Worm (Caenorhabditis elegans) whole organism, L4 larva: ENCODE results near the gene F40G9.17.

Experiments
- D1046.2 ChIP-seq: fragments of 200-800 bp; sonication (Bioruptor generic); IDR thresholded peaks from 2 replicates; pipeline ENCODE4 v1.3.6; 2022; ENCODE audit warnings: missing genetic modification characterization, missing compliant biosample characterization
- F10B5.3 ChIP-seq: sonication (generic microtip); optimal IDR thresholded peaks from 2 replicates; lab custom pipeline; 2016; ENCODE audit warnings: mild to moderate bottlenecking, missing genetic modification characterization, missing compliant biosample characterization
- F26F4.8 ChIP-seq: fragments of 200-800 bp; sonication (Bioruptor generic); conservative IDR thresholded peaks from 2 replicates; pipeline ENCODE4 v1.3.6; 2022; ENCODE audit warnings: missing genetic modification characterization, missing compliant biosample characterization
- F37D6.2 ChIP-seq: sonication (generic microtip); optimal IDR thresholded peaks from 2 replicates; lab custom pipeline; 2016; ENCODE audit warnings: mild to moderate bottlenecking, missing genetic modification characterization, missing compliant biosample characterization
- T20F7.1 ChIP-seq: fragments of 200-800 bp; sonication (Bioruptor generic); optimal IDR thresholded peaks from 2 replicates; lab custom pipeline; 2018; ENCODE audit warnings: mild to moderate bottlenecking, missing genetic modification characterization, missing compliant biosample characterization
- Y48G9A.11 ChIP-seq: fragments of 200-800 bp; sonication (Bioruptor generic); IDR thresholded peaks from 2 replicates; pipeline ENCODE4 v1.3.6; 2022; ENCODE audit warnings: missing genetic modification reagents, missing genetic modification characterization, missing compliant biosample characterization
- ZK337.2 ChIP-seq: fragments of 200-800 bp; sonication (Bioruptor generic); IDR thresholded peaks from 2 replicates; pipeline ENCODE4 v1.3.6; 2022; ENCODE audit warnings: missing genetic modification reagents, missing genetic modification characterization, missing compliant biosample characterization
- aly-2 ChIP-seq: sonication (generic microtip); optimal IDR thresholded peaks from 2 replicates; lab custom pipeline; 2018; ENCODE audit warnings: missing biosample characterization, missing genetic modification characterization
- arid-1 ChIP-seq: fragments of 200-800 bp; sonication (Bioruptor generic); conservative IDR thresholded peaks from 2 replicates; pipeline ENCODE4 v1.3.6; 2022; ENCODE audit warnings: missing genetic modification reagents, missing genetic modification characterization, missing compliant biosample characterization
- attf-4 ChIP-seq: sonication (generic microtip); optimal IDR thresholded peaks from 3 replicates; lab custom pipeline; 2017; ENCODE audit warnings: missing biosample characterization, missing genetic modification characterization
- ceh-20 ChIP-seq: fragments of 200-800 bp; sonication (Bioruptor generic); IDR thresholded peaks from 2 replicates; pipeline ENCODE4 v1.3.6; 2022; ENCODE audit warnings: missing genetic modification reagents, missing genetic modification characterization, missing compliant biosample characterization
- ceh-28 ChIP-seq: fragments of 150-350 bp; optimal IDR thresholded peaks from 2 replicates; lab custom pipeline; 2014; ENCODE audit warnings: missing biosample characterization, missing genetic modification reagents, missing genetic modification characterization
- ceh-32 ChIP-seq: sonication (generic microtip); optimal IDR thresholded peaks from 2 replicates; lab custom pipeline; 2016; ENCODE audit warnings: mild to moderate bottlenecking, missing genetic modification characterization, missing compliant biosample characterization; ENCODE audit not compliant: poor library complexity
- ceh-44 ChIP-seq: fragments of 200-800 bp; sonication (Bioruptor generic); IDR thresholded peaks from 2 replicates; pipeline ENCODE4 v1.3.6; 2022; ENCODE audit warnings: missing genetic modification reagents, missing genetic modification characterization, missing compliant biosample characterization
- ceh-82 ChIP-seq: sonication (generic microtip); optimal IDR thresholded peaks from 2 replicates; lab custom pipeline; 2017; ENCODE audit warnings: missing biosample characterization, missing genetic modification characterization
- ces-1 ChIP-seq: fragments of 150-350 bp; sonication (generic microtip); optimal IDR thresholded peaks from 4 replicates; lab custom pipeline; 2014; ENCODE audit warnings: missing biosample characterization, missing genetic modification reagents, missing genetic modification characterization
- daf-16 ChIP-seq, 3 experiments: sonication (generic microtip); optimal IDR thresholded peaks; 2 replicates each; lab custom pipeline; 2016 to 2017; ENCODE audit warnings: missing genetic modification characterization in 3 of 3, missing genetic modification reagents in 3 of 3, mild to moderate bottlenecking in 2 of 3, missing compliant biosample characterization in 2 of 3, missing biosample characterization in 1 of 3, moderate library complexity in 1 of 3
- dmd-6 ChIP-seq: fragments of 200-800 bp; sonication (Bioruptor generic); IDR thresholded peaks from 2 replicates; pipeline ENCODE4 v1.3.6; 2022; ENCODE audit warnings: missing genetic modification reagents, missing genetic modification characterization, missing compliant biosample characterization
- dve-1 ChIP-seq: sonication (generic microtip); optimal IDR thresholded peaks from 2 replicates; lab custom pipeline; 2017; ENCODE audit warnings: antibody characterized with exemption, mild to moderate bottlenecking, missing genetic modification characterization, missing compliant biosample characterization; ENCODE audit not compliant: insufficient read depth
- egl-27 ChIP-seq: sonication (generic microtip); optimal IDR thresholded peaks from 3 replicates; lab custom pipeline; 2017; ENCODE audit warnings: missing biosample characterization, missing genetic modification reagents, missing genetic modification characterization
- fos-1 ChIP-seq: fragments of 150-350 bp; optimal IDR thresholded peaks from 2 replicates; lab custom pipeline; 2014; ENCODE audit warnings: missing biosample characterization, missing genetic modification characterization
- gei-8 ChIP-seq: fragments of 200-800 bp; sonication (Bioruptor generic); optimal IDR thresholded peaks from 2 replicates; lab custom pipeline; 2018; ENCODE audit warnings: mild to moderate bottlenecking, missing genetic modification characterization, missing compliant biosample characterization
- hlh-11 ChIP-seq: fragments of 200-800 bp; sonication (Bioruptor generic); optimal IDR thresholded peaks from 2 replicates; lab custom pipeline; 2018; ENCODE audit warnings: mild to moderate bottlenecking, missing genetic modification characterization, missing compliant biosample characterization
- hlh-30 ChIP-seq: sonication (generic microtip); optimal IDR thresholded peaks from 2 replicates; lab custom pipeline; 2017; ENCODE audit warnings: antibody characterized with exemption, mild to moderate bottlenecking, missing genetic modification characterization, missing compliant biosample characterization; ENCODE audit not compliant: insufficient read depth
- hmg-1.1 ChIP-seq: fragments of 200-800 bp; sonication (Bioruptor generic); IDR thresholded peaks from 2 replicates; pipeline ENCODE4 v1.3.6; 2022; ENCODE audit warnings: missing genetic modification reagents, missing genetic modification characterization, missing compliant biosample characterization
- lin-13 ChIP-seq: fragments of 150-350 bp; optimal IDR thresholded peaks from 2 replicates; lab custom pipeline; 2014; ENCODE audit warnings: missing biosample characterization, missing genetic modification reagents, missing genetic modification characterization
- lin-38 ChIP-seq: fragments of 200-800 bp; sonication (Bioruptor generic); IDR thresholded peaks from 2 replicates; pipeline ENCODE4 v1.3.6; 2022; ENCODE audit warnings: missing genetic modification reagents, missing genetic modification characterization, missing compliant biosample characterization
- madf-9 ChIP-seq: fragments of 200-800 bp; sonication (Bioruptor generic); conservative IDR thresholded peaks from 2 replicates; pipeline ENCODE4 v1.3.6; 2022; ENCODE audit warnings: missing genetic modification reagents, missing genetic modification characterization, missing compliant biosample characterization
- mdt-29 ChIP-seq: fragments of 200-800 bp; sonication (Bioruptor generic); IDR thresholded peaks from 2 replicates; pipeline ENCODE4 v1.3.6; 2022; ENCODE audit warnings: missing genetic modification reagents, missing genetic modification characterization, missing compliant biosample characterization
- mes-2 ChIP-seq: sonication (generic microtip); optimal IDR thresholded peaks from 2 replicates; lab custom pipeline; 2016; ENCODE audit warnings: missing genotype, mild to moderate bottlenecking, missing genetic modification characterization, missing compliant biosample characterization; ENCODE audit not compliant: poor library complexity, severe bottlenecking
- nhr-25 ChIP-seq: sonication (generic microtip); optimal IDR thresholded peaks from 2 replicates; lab custom pipeline; 2017; ENCODE audit warnings: missing genetic modification characterization, mild to moderate bottlenecking, missing compliant biosample characterization, antibody characterized with exemption, moderate library complexity, borderline replicate concordance; ENCODE audit not compliant: insufficient read depth
- nhr-28 ChIP-seq: fragments of 150-350 bp; optimal IDR thresholded peaks from 2 replicates; lab custom pipeline; 2014; ENCODE audit warnings: missing biosample characterization, missing genetic modification characterization
- pqm-1 ChIP-seq: sonication (generic microtip); optimal IDR thresholded peaks from 2 replicates; lab custom pipeline; 2017; ENCODE audit warnings: missing biosample characterization, missing genetic modification characterization
- saeg-2 ChIP-seq: fragments of 200-800 bp; sonication (Bioruptor generic); IDR thresholded peaks from 2 replicates; pipeline ENCODE4 v1.3.6; 2022; ENCODE audit warnings: missing genetic modification reagents, missing genetic modification characterization, missing compliant biosample characterization
- zfp-3 ChIP-seq: fragments of 200-800 bp; sonication (Bioruptor generic); conservative IDR thresholded peaks from 2 replicates; pipeline ENCODE4 v1.3.6; 2022; ENCODE audit warnings: missing genetic modification reagents, missing genetic modification characterization, missing compliant biosample characterization
- zip-2 ChIP-seq: fragments of 150-350 bp; optimal IDR thresholded peaks from 2 replicates; lab custom pipeline; 2014; ENCODE audit warnings: missing biosample characterization, missing genetic modification characterization
- ztf-7 ChIP-seq: fragments of 150-350 bp; optimal IDR thresholded peaks from 2 replicates; lab custom pipeline; 2014; ENCODE audit warnings: missing biosample characterization, missing genetic modification characterization

The F40G9.17 gene

DNA sequence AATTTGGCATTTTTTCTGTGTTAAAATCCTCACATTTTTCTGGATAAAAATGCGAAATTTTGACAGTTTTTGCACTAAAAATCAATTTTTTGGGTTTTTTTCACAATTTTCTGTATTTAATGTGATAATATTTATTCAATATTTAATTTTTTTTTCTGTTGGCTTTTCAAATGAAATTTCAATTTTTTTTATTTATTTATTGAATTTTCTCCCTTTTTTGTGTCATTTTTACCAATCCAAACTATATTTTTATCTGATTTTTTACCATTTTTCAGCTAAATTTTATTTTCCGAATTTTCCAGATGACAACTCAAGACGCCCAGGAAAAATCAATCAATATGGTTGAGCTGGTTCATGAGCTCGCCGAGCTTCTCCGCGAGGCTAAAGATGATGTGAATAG is at the start of gene F40G9.17:
Gene F40G9.17 (plus strand): TSS at position 301 of the 400 bp plus-strand sequence.
- TF ChIP-seq egl-27 (tag; lab: Kevin White, UChicago) (no peak), ceh-82 (tag; lab: Kevin White, UChicago) (no peak), ceh-20 (GFP tag; lab: Robert Waterston, UW) (no peak), mes-2 (tag; lab: Kevin White, UChicago) (no peak), ceh-28 (tag; lab: Kevin White, UChicago) (no peak), pqm-1 (no peak), F37D6.2 (tag; lab: Kevin White, UChicago) (no peak), nhr-25 (tag; lab: Kevin White, UChicago) (no peak)
- TF ChIP-seq, all 104 proteins: peak for 0

DNA sequence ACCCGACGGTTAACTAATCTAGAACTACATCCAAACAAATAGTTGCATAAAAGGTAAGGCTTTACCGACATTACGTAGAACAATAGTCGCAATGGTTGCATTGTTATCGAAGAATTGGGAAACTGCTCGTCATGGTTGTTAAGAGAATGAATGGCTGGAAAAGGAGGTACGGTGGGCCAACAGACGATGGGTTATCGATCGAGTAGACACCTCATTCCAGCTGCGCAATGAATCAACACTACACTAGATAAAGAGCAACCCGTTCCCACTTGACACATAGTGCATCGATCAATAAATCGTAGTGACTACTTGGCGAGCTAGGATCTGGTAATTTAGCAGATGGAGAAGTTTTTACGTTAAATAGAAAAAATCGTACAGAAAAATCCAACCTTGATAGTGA is 49.2 kb upstream of the F40G9.17 start, which contains the start of the genes T17A3.12 and fbxb-83:
Gene T17A3.12 (minus strand): TSS at position 101 of the 400 bp plus-strand sequence.
Gene fbxb-83 (minus strand): TSS at position 134 of the 400 bp plus-strand sequence.
- TF ChIP-seq ztf-7 (tag; lab: Kevin White, UChicago) (no peak), lin-13 (GFP tag; lab: Kevin White, UChicago) (no peak), attf-4 (tag; lab: Kevin White, UChicago) (no peak), gei-8 (GFP tag; lab: Kevin White, UChicago) (no peak), mdt-29 (GFP tag; lab: Robert Waterston, UW) (no peak), ceh-44 (GFP tag; lab: Robert Waterston, UW) (no peak), saeg-2 (no peak), F26F4.8 (no peak), zip-2 (tag; lab: Kevin White, UChicago) (no peak), fos-1 (tag; lab: Kevin White, UChicago) (no peak), ces-1 (GFP tag; lab: Kevin White, UChicago) (no peak), aly-2 (no peak), daf-16 (GFP tag; optimal IDR thresholded peaks at IDR 0.05; lab: Kevin White, UChicago) (no peak), daf-16 (tag; optimal IDR thresholded peaks at IDR 0.05; lab: Kevin White, UChicago) (no peak), hmg-1.1 (GFP tag; lab: Robert Waterston, UW) (no peak), D1046.2 (GFP tag; lab: Robert Waterston, UW) (no peak), lin-38 (GFP tag; lab: Robert Waterston, UW) (no peak), ZK337.2 (GFP tag; lab: Robert Waterston, UW) (no peak), pqm-1 (no peak), madf-9 (GFP tag; lab: Robert Waterston, UW) (no peak)

DNA sequence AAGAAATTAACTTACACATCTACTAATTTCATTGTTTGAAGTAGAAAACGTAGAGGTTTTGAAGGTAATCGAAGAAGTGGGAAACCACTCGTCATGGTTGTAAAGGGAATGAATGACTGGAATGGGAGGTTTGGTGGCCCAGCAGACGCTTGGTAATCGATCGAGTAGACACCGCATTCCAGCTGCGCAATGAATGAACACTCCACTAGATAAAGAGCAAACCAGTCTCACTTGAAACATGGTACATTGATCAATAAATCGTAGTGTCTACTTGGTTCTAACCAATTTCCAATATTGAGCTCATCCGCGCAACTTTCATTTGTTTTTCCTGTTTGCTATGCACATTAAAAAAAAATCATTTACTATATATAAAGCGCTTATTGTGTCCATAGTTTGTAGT is 47.9 kb upstream of the F40G9.17 start, which contains the start of gene fbxb-84:
Gene fbxb-84 (minus strand): TSS at position 101 of the 400 bp plus-strand sequence.
- TF ChIP-seq hlh-30 (tag; lab: Kevin White, UChicago) (no peak), zfp-3 (GFP tag; lab: Robert Waterston, UW) (no peak), ceh-32 (tag; lab: Kevin White, UChicago) (no peak), arid-1 (GFP tag; lab: Robert Waterston, UW) (no peak)
- TF ChIP-seq, all 104 proteins: peak for 0

DNA sequence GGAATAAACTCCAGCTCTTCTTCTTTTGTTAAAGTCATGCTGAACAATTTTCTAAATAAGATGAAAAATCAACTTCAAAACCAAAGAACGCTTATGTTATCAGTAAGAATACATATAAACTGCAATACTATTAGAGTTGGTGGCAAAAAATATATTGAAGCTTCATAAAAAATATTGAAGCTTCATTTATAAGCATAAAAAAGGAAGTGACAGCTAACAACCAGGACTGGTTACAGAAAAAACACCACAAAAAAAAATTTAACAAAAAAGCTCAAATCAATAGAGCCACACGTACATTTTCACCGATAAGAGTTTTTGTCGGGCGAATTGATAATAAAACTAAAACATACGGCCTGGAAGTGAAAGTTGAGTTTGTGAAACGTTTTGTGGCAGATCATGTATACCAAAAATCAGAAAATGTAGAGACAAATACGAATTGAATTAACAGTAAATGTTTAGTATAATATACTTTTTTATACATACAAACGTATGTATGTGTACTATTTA is 46.6 kb upstream of the F40G9.17 start, which contains the start of gene sqst-5:
Gene sqst-5 (minus strand): TSS at position 51 of the 507 bp plus-strand sequence.
- TF ChIP-seq T20F7.1 (GFP tag; lab: Kevin White, UChicago) (peak; percentile 33), daf-16 (GFP tag; optimal IDR thresholded peaks at IDR 0.05; lab: Kevin White, UChicago) (no peak), daf-16 (tag; optimal IDR thresholded peaks at IDR 0.05; lab: Kevin White, UChicago) (peak; percentile 46), dve-1 (tag; lab: Kevin White, UChicago) (peak; percentile 66), hlh-11 (tag; lab: Kevin White, UChicago) (peak; percentile 15), dmd-6 (peak; percentile 34; the same call in 1 of the 2 replicates), pqm-1 (peak; percentile 63), F10B5.3 (tag; lab: Kevin White, UChicago) (no peak), Y48G9A.11 (GFP tag; lab: Robert Waterston, UW) (no peak), nhr-28 (tag; lab: Kevin White, UChicago) (peak; percentile 66)
